Worm (Caenorhabditis elegans) whole organism, L3 larva: ENCODE results near the gene kbp-4.
A peak's percentile ranks its signal among the peaks of the same experiment; 100 is the strongest.

Source experiments
- R02D3.7 ChIP-seq: fragments of 150-350 bp; optimal IDR thresholded peaks from 2 replicates; lab custom pipeline; 2014; ENCODE audit warnings: missing biosample characterization, missing genetic modification characterization
- ZK546.5 ChIP-seq: sonication (generic microtip); optimal IDR thresholded peaks from 2 replicates; lab custom pipeline; 2017; ENCODE audit warnings: missing biosample characterization, missing genetic modification characterization
- aly-2 ChIP-seq: fragments of 150-350 bp; optimal IDR thresholded peaks from 2 replicates; lab custom pipeline; 2014; ENCODE audit warnings: missing biosample characterization, missing genetic modification characterization
- ama-1 ChIP-seq: fragments of 150-350 bp; optimal IDR thresholded peaks from 2 replicates; lab custom pipeline; 2018
- ceh-16 ChIP-seq: sonication (generic microtip); optimal IDR thresholded peaks from 2 replicates; lab custom pipeline; 2017; ENCODE audit warnings: missing biosample characterization, missing genetic modification characterization
- ceh-28 ChIP-seq: fragments of 150-350 bp; optimal IDR thresholded peaks from 2 replicates; lab custom pipeline; 2014; ENCODE audit warnings: missing biosample characterization, missing genetic modification reagents, missing genetic modification characterization
- ceh-82 ChIP-seq: fragments of 150-350 bp; optimal IDR thresholded peaks from 2 replicates; lab custom pipeline; 2014; ENCODE audit warnings: missing biosample characterization, missing genetic modification characterization
- ceh-9 ChIP-seq: sonication (generic microtip); optimal IDR thresholded peaks from 2 replicates; lab custom pipeline; 2018; ENCODE audit warnings: missing biosample characterization, missing genetic modification characterization
- egl-27 ChIP-seq: sonication (generic microtip); optimal IDR thresholded peaks from 4 replicates; lab custom pipeline; 2017; ENCODE audit warnings: missing biosample characterization, missing genetic modification reagents, missing genetic modification characterization
- elt-1 ChIP-seq: fragments of 150-350 bp; optimal IDR thresholded peaks from 2 replicates; lab custom pipeline; 2014; ENCODE audit warnings: missing biosample characterization, missing genetic modification characterization
- elt-2 ChIP-seq: sonication (generic microtip); optimal IDR thresholded peaks from 2 replicates; lab custom pipeline; 2016; ENCODE audit warnings: missing genetic modification reagents, mild to moderate bottlenecking, missing genetic modification characterization, missing compliant biosample characterization
- elt-3 ChIP-seq, 3 experiments: fragments of 150-350 bp in 1 of 3; sonication (generic microtip) in 2 of 3; optimal IDR thresholded peaks; 2 replicates in 2 of 3; 4 replicates in 1 of 3; lab custom pipeline; 2014 to 2017; ENCODE audit warnings: missing biosample characterization in 3 of 3, missing genetic modification characterization in 3 of 3
- eor-1 ChIP-seq, 2 experiments: fragments of 150-350 bp; optimal IDR thresholded peaks; 2 replicates each; lab custom pipeline; 2014 to 2018; ENCODE audit warnings: missing biosample characterization in 2 of 2, missing genetic modification characterization in 2 of 2
- fkh-10 ChIP-seq: sonication (generic microtip); optimal IDR thresholded peaks from 2 replicates; lab custom pipeline; 2017; ENCODE audit warnings: missing biosample characterization, missing genetic modification reagents, missing genetic modification characterization
- fkh-2 ChIP-seq: fragments of 150-350 bp; optimal IDR thresholded peaks from 2 replicates; lab custom pipeline; 2014; ENCODE audit warnings: missing biosample characterization, missing genetic modification reagents, missing genetic modification characterization
- hmg-11 ChIP-seq: sonication (generic microtip); optimal IDR thresholded peaks from 2 replicates; lab custom pipeline; 2016; ENCODE audit warnings: missing genetic modification characterization, missing compliant biosample characterization
- jun-1 ChIP-seq: fragments of 150-350 bp; optimal IDR thresholded peaks from 2 replicates; lab custom pipeline; 2014; ENCODE audit warnings: missing biosample characterization, missing genetic modification reagents, missing genetic modification characterization
- lin-15B ChIP-seq: fragments of 150-350 bp; optimal IDR thresholded peaks from 2 replicates; lab custom pipeline; 2014; ENCODE audit warnings: missing biosample characterization, missing genetic modification characterization
- lsy-12 ChIP-seq: sonication (generic microtip); optimal IDR thresholded peaks from 2 replicates; lab custom pipeline; 2016; ENCODE audit warnings: mild to moderate bottlenecking, missing genetic modification characterization, missing compliant biosample characterization
- mdl-1 ChIP-seq: fragments of 150-350 bp; optimal IDR thresholded peaks from 2 replicates; lab custom pipeline; 2014; ENCODE audit warnings: missing biosample characterization, missing genetic modification characterization
- nfya-1 ChIP-seq: sonication (generic microtip); optimal IDR thresholded peaks from 2 replicates; lab custom pipeline; 2017; ENCODE audit warnings: missing genetic modification characterization, mild to moderate bottlenecking, missing compliant biosample characterization, antibody characterized with exemption, moderate library complexity; ENCODE audit not compliant: insufficient read depth
- nhr-11 ChIP-seq: fragments of 150-350 bp; optimal IDR thresholded peaks from 2 replicates; lab custom pipeline; 2014; ENCODE audit warnings: missing biosample characterization, missing genetic modification characterization
- nhr-12 ChIP-seq: fragments of 150-350 bp; optimal IDR thresholded peaks from 2 replicates; lab custom pipeline; 2014; ENCODE audit warnings: missing biosample characterization, missing genetic modification characterization
- nhr-23 ChIP-seq: fragments of 150-350 bp; optimal IDR thresholded peaks from 2 replicates; lab custom pipeline; 2014; ENCODE audit warnings: missing biosample characterization, missing genetic modification reagents, missing genetic modification characterization
- nhr-237 ChIP-seq: fragments of 150-350 bp; optimal IDR thresholded peaks from 2 replicates; lab custom pipeline; 2014; ENCODE audit warnings: missing biosample characterization, missing genetic modification characterization
- nhr-28 ChIP-seq: fragments of 150-350 bp; optimal IDR thresholded peaks from 2 replicates; lab custom pipeline; 2014; ENCODE audit warnings: missing biosample characterization, missing genetic modification characterization
- nhr-43 ChIP-seq: sonication (generic microtip); optimal IDR thresholded peaks from 2 replicates; lab custom pipeline; 2016; ENCODE audit warnings: mild to moderate bottlenecking, missing genetic modification characterization, missing compliant biosample characterization; ENCODE audit not compliant: poor library complexity, severe bottlenecking
- nhr-77 ChIP-seq: fragments of 150-350 bp; optimal IDR thresholded peaks from 2 replicates; lab custom pipeline; 2014; ENCODE audit warnings: missing biosample characterization, missing genetic modification characterization
- pha-4 ChIP-seq: fragments of 150-350 bp; optimal IDR thresholded peaks from 2 replicates; lab custom pipeline; 2014; ENCODE audit warnings: missing biosample characterization, missing genetic modification reagents, missing genetic modification characterization
- pqm-1 ChIP-seq: fragments of 150-350 bp; optimal IDR thresholded peaks from 2 replicates; lab custom pipeline; 2017; ENCODE audit warnings: missing biosample characterization, missing genetic modification characterization, inconsistent platforms
- sea-2 ChIP-seq: fragments of 150-350 bp; sonication (generic microtip); optimal IDR thresholded peaks from 4 replicates; lab custom pipeline; 2014; ENCODE audit warnings: missing biosample characterization, missing genetic modification reagents, missing genetic modification characterization
- tbx-2 ChIP-seq: sonication (generic microtip); optimal IDR thresholded peaks from 2 replicates; lab custom pipeline; 2016; ENCODE audit warnings: mild to moderate bottlenecking, missing genetic modification characterization, missing compliant biosample characterization
- unc-39 ChIP-seq: sonication (generic microtip); optimal IDR thresholded peaks from 4 replicates; lab custom pipeline; 2017; ENCODE audit warnings: missing biosample characterization, missing genetic modification characterization
- ztf-11 ChIP-seq: fragments of 150-350 bp; optimal IDR thresholded peaks from 2 replicates; lab custom pipeline; 2014; ENCODE audit warnings: missing biosample characterization, missing genetic modification characterization
- ztf-4 ChIP-seq: fragments of 150-350 bp; optimal IDR thresholded peaks from 2 replicates; lab custom pipeline; 2014; ENCODE audit warnings: missing biosample characterization, missing genetic modification characterization

Gene kbp-4

DNA sequence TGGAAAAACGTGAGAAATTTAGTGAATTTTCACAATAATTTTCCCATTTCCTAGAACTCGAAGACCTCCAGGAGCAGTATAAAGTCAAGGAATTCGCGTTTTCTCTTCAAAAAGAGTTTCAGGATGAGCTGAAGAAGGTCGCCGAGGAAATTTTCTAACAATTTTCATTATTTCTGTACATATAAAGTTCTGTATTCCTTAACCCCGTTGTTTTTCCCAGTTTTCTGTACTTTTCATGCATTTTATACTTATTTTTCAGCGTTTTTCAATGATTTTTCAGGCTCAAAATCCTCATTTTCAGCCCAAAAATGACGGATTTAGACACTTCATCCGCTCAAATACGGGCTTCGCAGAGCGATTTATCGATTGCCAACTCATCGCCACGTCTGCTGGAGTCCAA is 400 bp downstream of the kbp-4 start, which contains the start of gene par-2:
Gene par-2, plus strand, starts transcription at position 301 of the 400 bp plus-strand sequence.
- TF ChIP-seq egl-27: no peak

DNA sequence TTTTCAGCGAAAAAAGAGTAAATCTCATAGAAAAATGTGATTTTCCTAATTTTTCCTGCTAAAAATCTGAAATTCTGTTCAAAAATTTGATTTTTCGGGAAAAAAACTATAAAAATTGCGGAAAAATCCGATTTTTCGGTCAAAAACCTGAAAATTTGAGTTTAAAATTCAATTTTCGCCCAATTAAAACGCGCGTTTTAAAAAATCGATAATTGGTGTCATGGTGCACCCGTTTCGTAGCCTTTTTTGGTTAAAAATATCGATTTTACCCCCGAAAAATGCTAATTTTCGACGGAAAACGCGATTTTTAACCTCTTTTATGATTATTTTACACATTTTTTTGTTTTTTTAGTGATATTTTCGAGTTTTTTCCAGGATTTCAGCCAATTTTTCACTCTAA is 4.3 kb downstream of the kbp-4 start:
- no peak for TF ChIP-seq lsy-12 (tag; lab: Kevin White, UChicago)
- TF ChIP-seq ceh-9 (tag; lab: Kevin White, UChicago): no peak
- no peak for TF ChIP-seq lin-15B (tag; lab: Kevin White, UChicago)
- TF ChIP-seq ceh-82: no peak
- peak; percentile 60 for TF ChIP-seq ceh-28
- TF ChIP-seq ztf-11 (tag; lab: Kevin White, UChicago): no peak
- TF ChIP-seq ZK546.5: no peak
- no peak for TF ChIP-seq elt-2
- no peak for TF ChIP-seq pqm-1

DNA sequence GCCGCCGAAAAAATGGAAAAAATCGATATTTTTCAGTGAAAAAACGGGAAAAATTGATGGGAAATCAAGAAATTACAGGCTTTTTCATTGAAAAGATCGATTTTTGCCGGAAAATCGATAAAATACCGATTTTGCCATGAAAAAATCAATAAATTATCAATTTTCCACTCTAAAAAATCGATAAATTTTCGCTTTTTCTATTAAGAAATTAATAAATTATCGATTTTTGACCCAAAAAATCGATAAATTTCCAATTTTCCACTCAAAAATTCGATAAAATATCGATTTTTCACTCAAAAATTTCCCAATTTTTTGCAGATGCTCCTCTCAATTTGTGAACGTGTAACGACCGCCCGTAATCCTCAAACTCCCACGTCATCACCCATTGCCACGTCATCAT is 13.7 kb downstream of the kbp-4 start:
- no peak for TF ChIP-seq mdl-1
- TF ChIP-seq ceh-28: peak; percentile 87

DNA sequence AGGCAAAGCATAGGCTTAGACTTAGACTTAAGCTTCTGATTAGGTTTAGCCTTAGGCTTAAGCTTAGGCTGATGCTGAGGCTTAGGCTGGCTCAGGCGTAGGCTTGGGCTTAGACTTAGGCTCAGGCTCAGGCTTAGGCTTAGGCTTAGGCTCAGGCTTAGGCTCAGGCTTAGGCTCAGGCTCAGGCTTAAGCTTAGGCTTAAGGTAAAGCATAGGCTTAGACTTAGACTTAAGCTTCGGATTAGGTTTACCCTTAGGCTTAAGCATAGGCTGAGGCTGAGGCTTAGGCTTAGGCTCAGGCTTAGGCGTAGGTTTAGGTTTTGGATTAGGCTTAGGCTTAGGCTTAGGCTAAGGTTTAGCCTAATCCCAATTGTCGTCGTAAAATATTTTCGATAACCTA is 18.8 kb downstream of the kbp-4 start:
- TF ChIP-seq nhr-28 (tag; lab: Kevin White, UChicago) (no peak), unc-39 (tag; lab: Kevin White, UChicago) (no peak), nfya-1 (tag; lab: Kevin White, UChicago) (no peak), nhr-77 (tag; lab: Kevin White, UChicago) (no peak), eor-1 (tag; optimal IDR thresholded peaks at IDR 0.05; lab: Kevin White, UChicago) (no peak), elt-2 (no peak), ama-1 (lab: Kevin White, UChicago) (no peak), nhr-237 (tag; lab: Kevin White, UChicago) (no peak), elt-3 (tag; optimal IDR thresholded peaks at IDR 0.05; lab: Kevin White, UChicago) (no peak), elt-1 (tag; lab: Kevin White, UChicago) (no peak), nhr-23 (no peak), ceh-16 (no peak), jun-1 (tag; lab: Kevin White, UChicago) (no peak), nhr-11 (tag; lab: Kevin White, UChicago) (no peak), lin-15B (tag; lab: Kevin White, UChicago) (no peak), ceh-82 (no peak), ztf-4 (tag; lab: Kevin White, UChicago) (no peak), sea-2 (no peak), tbx-2 (tag; lab: Kevin White, UChicago) (no peak), hmg-11 (no peak)

DNA sequence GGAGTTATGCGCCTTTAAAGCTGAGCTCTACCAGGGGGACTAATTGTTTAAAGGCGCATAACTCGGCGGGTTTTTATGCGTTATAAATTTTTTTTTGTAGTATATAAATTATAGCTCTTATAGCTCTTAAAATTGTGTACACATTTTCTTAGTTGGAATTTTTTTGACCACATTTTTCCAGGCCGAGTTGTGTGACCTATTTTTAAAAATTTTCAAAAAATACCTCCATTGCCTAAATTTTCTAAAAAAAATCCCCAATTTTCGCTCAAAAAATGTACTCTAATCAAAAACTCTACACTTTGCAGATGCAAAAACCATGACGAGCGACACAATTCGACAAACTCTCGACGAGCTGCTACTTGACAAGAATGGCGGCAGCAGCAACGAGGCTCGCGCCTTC is 22.2 kb downstream of the kbp-4 start, which contains the start of gene exc-6:
Gene exc-6, plus strand, starts transcription at position 301 of the 400 bp plus-strand sequence.
- TF ChIP-seq nhr-23 (no peak), tbx-2 (tag; lab: Kevin White, UChicago) (no peak), fkh-10 (GFP tag; lab: Kevin White, UChicago) (no peak), ZK546.5 (no peak), nhr-43 (tag; lab: Kevin White, UChicago) (no peak), nhr-28 (tag; lab: Kevin White, UChicago) (no peak), lsy-12 (tag; lab: Kevin White, UChicago) (no peak), pha-4 (tag; lab: Kevin White, UChicago) (no peak), fkh-2 (tag; lab: Kevin White, UChicago) (no peak), elt-2 (no peak), aly-2 (tag; lab: Kevin White, UChicago) (no peak), hmg-11 (no peak), eor-1 (tag; optimal IDR thresholded peaks at IDR 0.05; lab: Kevin White, UChicago) (no peak), nhr-12 (tag; lab: Kevin White, UChicago) (no peak), R02D3.7 (tag; lab: Kevin White, UChicago) (no peak)
